Worm (Caenorhabditis elegans): ENCODE data around the gene cutl-4.

cutl-4 gene

ce11 chrV:17773108-17773507 is 33.4 kb upstream of the cutl-4 start, which contains the start of gene sre-21:
TSS of gene sre-21 (minus strand) at chrV:17773208.
- TF ChIP-seq lin-13 (GFP tag; optimal IDR thresholded peaks at IDR 0.05) (no peak), nhr-21 (tag; optimal IDR thresholded peaks at IDR 0.05) (no peak)

ce11 chrV:17767768-17768167 is 28.1 kb upstream of the cutl-4 start:
- TF ChIP-seq nhr-12 (tag; optimal IDR thresholded peaks at IDR 0.05), result no peak
- no peak for TF ChIP-seq R02D3.7 (tag; optimal IDR thresholded peaks at IDR 0.05)
- no peak for TF ChIP-seq sma-3 (GFP tag; optimal IDR thresholded peaks at IDR 0.05)
- no peak for TF ChIP-seq nhr-10 (tag; optimal IDR thresholded peaks at IDR 0.05)
- TF ChIP-seq nhr-23 (tag; optimal IDR thresholded peaks at IDR 0.05), result no peak
- no peak for TF ChIP-seq ztf-4 (tag; optimal IDR thresholded peaks at IDR 0.05)
- no peak for TF ChIP-seq nhr-6 (tag; optimal IDR thresholded peaks at IDR 0.05)
- no peak for TF ChIP-seq ztf-11 (tag; optimal IDR thresholded peaks at IDR 0.05)
- no peak for TF ChIP-seq nhr-237 (tag; optimal IDR thresholded peaks at IDR 0.05)
- TF ChIP-seq peb-1 (tag; optimal IDR thresholded peaks at IDR 0.05), result no peak
- TF ChIP-seq nhr-129 (tag; optimal IDR thresholded peaks at IDR 0.05), result no peak

DNA sequence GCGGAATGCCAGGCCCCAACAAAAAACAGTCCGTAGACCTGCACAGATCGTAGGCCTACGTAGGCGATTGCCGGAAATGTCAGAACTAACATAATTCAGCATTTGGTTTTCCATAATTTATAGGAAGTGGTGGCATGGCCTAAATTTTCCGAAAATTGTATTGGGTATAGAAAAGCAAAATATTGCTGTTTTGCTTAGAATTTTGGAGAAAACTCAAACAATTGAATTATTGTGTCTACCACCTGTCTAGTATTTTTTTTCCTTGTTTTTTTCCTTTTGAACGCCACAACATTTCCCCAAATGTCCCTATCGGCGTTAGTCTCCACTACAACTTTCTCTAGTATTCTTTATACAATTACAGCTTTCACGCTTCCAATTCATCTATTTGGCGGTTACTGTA is 27.5 kb upstream of the cutl-4 start, which contains the start of gene srh-284:
TSS of gene srh-284 (plus strand) at position 301 of the 400 bp plus-strand sequence.
- TF ChIP-seq unc-39 (tag; optimal IDR thresholded peaks at IDR 0.05), result no peak
- no peak for TF ChIP-seq F13H6.1 (tag; optimal IDR thresholded peaks at IDR 0.05)
- TF ChIP-seq ztf-11 (tag; optimal IDR thresholded peaks at IDR 0.05), result no peak
- no peak for TF ChIP-seq crh-2 (tag; optimal IDR thresholded peaks at IDR 0.05)
- no peak for TF ChIP-seq nhr-77 (tag; optimal IDR thresholded peaks at IDR 0.05)
- no peak for TF ChIP-seq ztf-4 (tag; optimal IDR thresholded peaks at IDR 0.05)
- no peak for TF ChIP-seq R02D3.7 (tag; optimal IDR thresholded peaks at IDR 0.05)
- no peak for TF ChIP-seq lin-39 (tag; optimal IDR thresholded peaks at IDR 0.05)
- TF ChIP-seq mab-5 (tag; optimal IDR thresholded peaks at IDR 0.05), result no peak
- TF ChIP-seq unc-55 (GFP tag; optimal IDR thresholded peaks at IDR 0.05), result no peak
- TF ChIP-seq ztf-1 (GFP tag; conservative IDR thresholded peaks at IDR 0.05), result no peak
- no peak for TF ChIP-seq nhr-25 (tag; optimal IDR thresholded peaks at IDR 0.05)
- TF ChIP-seq nhr-10 (tag; optimal IDR thresholded peaks at IDR 0.05), result no peak
- TF ChIP-seq Y55F3AM.14 (GFP tag; optimal IDR thresholded peaks at IDR 0.05), result no peak
- no peak for TF ChIP-seq nhr-23 (tag; optimal IDR thresholded peaks at IDR 0.05)
- no peak for TF ChIP-seq zag-1 (tag; optimal IDR thresholded peaks at IDR 0.05)
- no peak for TF ChIP-seq nhr-237 (tag; optimal IDR thresholded peaks at IDR 0.05)

DNA sequence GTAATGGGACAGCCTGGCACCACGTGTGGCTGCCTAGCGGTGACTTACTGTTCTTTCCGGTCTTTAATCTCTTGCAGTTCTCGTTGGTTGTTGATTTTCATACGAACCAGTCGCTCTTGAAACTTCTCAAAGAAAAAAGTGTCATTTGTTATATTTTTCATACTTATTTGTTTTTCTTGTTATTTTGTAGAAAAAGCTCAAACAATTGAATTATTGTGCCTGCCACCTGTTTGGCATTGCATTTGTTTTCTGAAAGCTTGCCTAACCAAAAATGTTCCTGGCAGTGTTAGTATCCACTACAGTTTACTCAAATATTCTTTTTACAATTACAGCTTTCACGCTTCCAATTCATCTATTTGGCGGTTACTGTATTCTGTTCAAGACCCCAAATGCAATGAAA is 25.4 kb upstream of the cutl-4 start, which contains the start of the genes C47A10.16 and srh-283:
TSS of gene C47A10.16 (minus strand) at position 101 of the 400 bp plus-strand sequence.
TSS of gene srh-283 (plus strand) at position 272 of the 400 bp plus-strand sequence.
- no peak for TF ChIP-seq ceh-16 (tag; optimal IDR thresholded peaks at IDR 0.05)
- no peak for TF ChIP-seq nhr-10 (tag; optimal IDR thresholded peaks at IDR 0.05)
- TF ChIP-seq elt-3 (tag; optimal IDR thresholded peaks at IDR 0.05), result no peak
- TF ChIP-seq lsy-2 (tag; optimal IDR thresholded peaks at IDR 0.05), result no peak
- TF ChIP-seq sma-9 (GFP tag; optimal IDR thresholded peaks at IDR 0.05), result no peak
- TF ChIP-seq sma-9 (tag; optimal IDR thresholded peaks at IDR 0.05), result no peak

DNA sequence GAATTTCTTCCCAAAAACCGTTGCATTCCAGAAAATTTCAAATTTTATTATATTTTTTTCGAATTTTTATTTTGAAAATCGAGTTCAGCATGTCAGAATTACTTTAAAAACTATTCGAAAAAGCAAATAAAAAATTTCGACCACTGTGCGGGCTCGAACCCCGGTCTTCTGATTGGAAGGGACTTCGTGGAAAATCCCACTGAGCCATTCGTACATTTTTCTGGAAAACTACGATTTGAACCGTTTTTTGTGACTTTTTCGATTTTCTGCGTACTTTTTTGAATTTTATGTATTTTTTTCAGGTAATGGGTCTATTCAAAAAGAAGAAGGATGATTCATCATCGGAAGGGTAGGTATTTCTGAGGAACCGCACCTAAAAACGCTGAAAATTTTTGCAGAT is 15.9 kb upstream of the cutl-4 start, which contains the start of gene pgp-9:
TSS of gene pgp-9 (plus strand) at position 301 of the 400 bp plus-strand sequence.
- TF ChIP-seq alr-1 (tag; optimal IDR thresholded peaks at IDR 0.05) (no peak), unc-39 (tag; optimal IDR thresholded peaks at IDR 0.05) (no peak), peb-1 (tag; optimal IDR thresholded peaks at IDR 0.05) (no peak), F13H6.1 (tag; optimal IDR thresholded peaks at IDR 0.05) (no peak), ZK546.5 (tag; optimal IDR thresholded peaks at IDR 0.05) (no peak), lin-11 (tag; optimal IDR thresholded peaks at IDR 0.05) (no peak), gmeb-1 (tag; optimal IDR thresholded peaks at IDR 0.05) (no peak), Y55F3AM.14 (GFP tag; optimal IDR thresholded peaks at IDR 0.05) (no peak), ztf-1 (GFP tag; conservative IDR thresholded peaks at IDR 0.05) (no peak), blmp-1 (tag; optimal IDR thresholded peaks at IDR 0.05; ENCODE audit: insufficient read depth) (no peak), C34F6.9 (tag; optimal IDR thresholded peaks at IDR 0.05) (no peak), snpc-4 (tag; optimal IDR thresholded peaks at IDR 0.05) (no peak)

Data from whole organism, L2 larva.